Worm (Caenorhabditis elegans) whole organism, young adult: ENCODE measurements around the gene szy-20.

Source experiments
- B0035.1 ChIP-seq: sonication (generic microtip); optimal IDR thresholded peaks from 2 replicates; lab custom pipeline; 2016; ENCODE audit warnings: missing genetic modification characterization, mild to moderate bottlenecking, missing compliant biosample characterization, missing genotype, missing genetic modification reagents
- B0261.1 ChIP-seq: sonication (generic microtip); optimal IDR thresholded peaks from 2 replicates; lab custom pipeline; 2016; ENCODE audit warnings: mild to moderate bottlenecking, missing genetic modification characterization, moderate library complexity, missing compliant biosample characterization
- C06A6.2 ChIP-seq: fragments of 200-800 bp; sonication (Bioruptor generic); conservative IDR thresholded peaks from 2 replicates; pipeline ENCODE4 v1.3.6; 2022; ENCODE audit warnings: missing genetic modification characterization, missing compliant biosample characterization
- D2030.7 ChIP-seq: fragments of 200-800 bp; sonication (Bioruptor generic); IDR thresholded peaks from 2 replicates; pipeline ENCODE4 v1.3.6; 2022; ENCODE audit warnings: missing genetic modification reagents, missing genetic modification characterization, missing compliant biosample characterization
- F23B12.7 ChIP-seq: sonication (generic microtip); optimal IDR thresholded peaks from 2 replicates; lab custom pipeline; 2017; ENCODE audit warnings: missing genetic modification characterization, mild to moderate bottlenecking, missing compliant biosample characterization, antibody characterized with exemption, moderate library complexity; ENCODE audit not compliant: insufficient read depth
- F37B4.10 ChIP-seq: fragments of 200-800 bp; sonication (Bioruptor generic); IDR thresholded peaks from 2 replicates; pipeline ENCODE4 v1.3.6; 2022; ENCODE audit warnings: missing genetic modification characterization, missing compliant biosample characterization
- T26A5.8 ChIP-seq: sonication (generic microtip); optimal IDR thresholded peaks from 2 replicates; lab custom pipeline; 2016; ENCODE audit warnings: missing genetic modification characterization, missing compliant biosample characterization
- Y53F4B.3 ChIP-seq: fragments of 200-800 bp; sonication (Bioruptor generic); IDR thresholded peaks from 2 replicates; pipeline ENCODE4 v1.3.6; 2022; ENCODE audit warnings: missing genetic modification reagents, missing genetic modification characterization, missing compliant biosample characterization
- Y79H2A.3 ChIP-seq: fragments of 200-800 bp; sonication (Bioruptor generic); conservative IDR thresholded peaks from 2 replicates; pipeline ENCODE4 v1.3.6; 2022; ENCODE audit warnings: missing genetic modification reagents, missing genetic modification characterization, missing compliant biosample characterization
- ZK185.1 ChIP-seq: sonication (generic microtip); optimal IDR thresholded peaks from 2 replicates; lab custom pipeline; 2016; ENCODE audit warnings: mild to moderate bottlenecking, missing genetic modification characterization, missing compliant biosample characterization; ENCODE audit not compliant: poor library complexity, severe bottlenecking
- ama-1 ChIP-seq, 3 experiments: fragments of 150-350 bp in 1 of 3; sonication (generic microtip) in 2 of 3; optimal IDR thresholded peaks; 2 replicates each; lab custom pipeline; 2014 to 2018; ENCODE audit warnings: missing biosample characterization in 2 of 3, missing genetic modification characterization in 2 of 3, missing genetic modification reagents in 2 of 3
- aptf-2 ChIP-seq: fragments of 200-800 bp; sonication (Bioruptor generic); conservative IDR thresholded peaks from 2 replicates; pipeline ENCODE4 v1.3.6; 2022; ENCODE audit warnings: missing genetic modification reagents, missing genetic modification characterization, missing compliant biosample characterization
- aptf-3 ChIP-seq: fragments of 200-800 bp; sonication (Bioruptor generic); IDR thresholded peaks from 2 replicates; pipeline ENCODE4 v1.3.6; 2022; ENCODE audit warnings: missing genetic modification characterization, missing compliant biosample characterization
- atf-7 ChIP-seq: sonication (generic microtip); optimal IDR thresholded peaks from 2 replicates; lab custom pipeline; 2017; ENCODE audit warnings: mild to moderate bottlenecking, missing genetic modification characterization, missing compliant biosample characterization
- attf-5 ChIP-seq: fragments of 200-800 bp; sonication (Bioruptor generic); optimal IDR thresholded peaks from 2 replicates; lab custom pipeline; 2018; ENCODE audit warnings: mild to moderate bottlenecking, missing genetic modification characterization, missing compliant biosample characterization
- attf-6 ChIP-seq: fragments of 200-800 bp; sonication (Bioruptor generic); IDR thresholded peaks from 2 replicates; pipeline ENCODE4 v1.3.6; 2022; ENCODE audit warnings: missing genetic modification reagents, missing genetic modification characterization, missing compliant biosample characterization
- bed-2 ChIP-seq: fragments of 200-800 bp; sonication (Bioruptor generic); IDR thresholded peaks from 2 replicates; pipeline ENCODE4 v1.3.6; 2022; ENCODE audit warnings: missing genetic modification reagents, missing genetic modification characterization, missing compliant biosample characterization
- ccch-3 ChIP-seq: fragments of 200-800 bp; sonication (Bioruptor generic); optimal IDR thresholded peaks from 2 replicates; lab custom pipeline; 2018; ENCODE audit warnings: mild to moderate bottlenecking, missing genetic modification characterization, missing compliant biosample characterization
- ceh-58 ChIP-seq: fragments of 200-800 bp; sonication (Bioruptor generic); IDR thresholded peaks from 2 replicates; pipeline ENCODE4 v1.3.6; 2022; ENCODE audit warnings: missing genetic modification characterization, missing compliant biosample characterization
- ceh-91 ChIP-seq: fragments of 200-800 bp; sonication (Bioruptor generic); IDR thresholded peaks from 2 replicates; pipeline ENCODE4 v1.3.6; 2022; ENCODE audit warnings: missing genetic modification reagents, missing genetic modification characterization, missing compliant biosample characterization
- dox-1 ChIP-seq: fragments of 200-800 bp; sonication (Bioruptor generic); IDR thresholded peaks from 2 replicates; pipeline ENCODE4 v1.3.6; 2022; ENCODE audit warnings: missing genetic modification reagents, missing genetic modification characterization, missing compliant biosample characterization
- egl-18 ChIP-seq: fragments of 200-800 bp; sonication (Bioruptor generic); IDR thresholded peaks from 2 replicates; pipeline ENCODE4 v1.3.6; 2022; ENCODE audit warnings: missing genetic modification reagents, missing genetic modification characterization, missing compliant biosample characterization
- ekl-4 ChIP-seq: fragments of 200-800 bp; sonication (Bioruptor generic); IDR thresholded peaks from 2 replicates; pipeline ENCODE4 v1.3.6; 2022; ENCODE audit warnings: missing genetic modification reagents, missing genetic modification characterization, missing compliant biosample characterization
- gei-17 ChIP-seq: fragments of 200-800 bp; sonication (Bioruptor generic); optimal IDR thresholded peaks from 2 replicates; lab custom pipeline; 2018; ENCODE audit warnings: mild to moderate bottlenecking, missing genetic modification characterization, missing compliant biosample characterization
- hmg-1.2 ChIP-seq: fragments of 200-800 bp; sonication (Bioruptor generic); IDR thresholded peaks from 2 replicates; pipeline ENCODE4 v1.3.6; 2022; ENCODE audit warnings: missing genetic modification reagents, missing genetic modification characterization, missing compliant biosample characterization
- hmg-20 ChIP-seq: fragments of 200-800 bp; sonication (Bioruptor generic); IDR thresholded peaks from 2 replicates; pipeline ENCODE4 v1.3.6; 2022; ENCODE audit warnings: missing genetic modification reagents, missing genetic modification characterization, missing compliant biosample characterization
- hrde-1 ChIP-seq: sonication (generic microtip); optimal IDR thresholded peaks from 2 replicates; lab custom pipeline; 2016; ENCODE audit warnings: missing genetic modification characterization, mild to moderate bottlenecking, missing compliant biosample characterization, moderate library complexity, missing genotype, missing genetic modification reagents, borderline replicate concordance
- lin-26 ChIP-seq: fragments of 200-800 bp; sonication (Bioruptor generic); IDR thresholded peaks from 2 replicates; pipeline ENCODE4 v1.3.6; 2022; ENCODE audit warnings: missing genetic modification reagents, missing genetic modification characterization, missing compliant biosample characterization
- lin-35 ChIP-seq, 3 experiments: fragments of 150-350 bp in 2 of 3; sonication (generic microtip) in 1 of 3; optimal IDR thresholded peaks; 2 replicates each; lab custom pipeline; 2014 to 2018; ENCODE audit warnings: missing biosample characterization in 3 of 3, missing genetic modification characterization in 3 of 3, missing genetic modification reagents in 3 of 3
- lin-40 ChIP-seq: sonication (generic microtip); optimal IDR thresholded peaks from 2 replicates; lab custom pipeline; 2016; ENCODE audit warnings: missing genetic modification characterization, mild to moderate bottlenecking, missing compliant biosample characterization, missing genotype, missing genetic modification reagents
- madf-3 ChIP-seq: fragments of 200-800 bp; sonication (Bioruptor generic); IDR thresholded peaks from 2 replicates; pipeline ENCODE4 v1.3.6; 2022; ENCODE audit warnings: missing genetic modification reagents, missing genetic modification characterization, missing compliant biosample characterization
- madf-8 ChIP-seq: fragments of 200-800 bp; sonication (Bioruptor generic); conservative IDR thresholded peaks from 2 replicates; pipeline ENCODE4 v1.3.6; 2022; ENCODE audit warnings: missing genetic modification reagents, missing genetic modification characterization, missing compliant biosample characterization
- mel-28 ChIP-seq: sonication (generic microtip); optimal IDR thresholded peaks from 2 replicates; lab custom pipeline; 2016; ENCODE audit warnings: borderline replicate concordance, mild to moderate bottlenecking, missing genetic modification characterization, missing compliant biosample characterization
- nfya-1 ChIP-seq: sonication (generic microtip); optimal IDR thresholded peaks from 2 replicates; lab custom pipeline; 2017; ENCODE audit warnings: antibody characterized with exemption, missing compliant biosample characterization, missing genetic modification characterization, borderline replicate concordance; ENCODE audit not compliant: insufficient read depth
- nhr-120 ChIP-seq: fragments of 200-800 bp; sonication (Bioruptor generic); IDR thresholded peaks from 2 replicates; pipeline ENCODE4 v1.3.6; 2022; ENCODE audit warnings: missing genetic modification characterization, missing compliant biosample characterization
- nhr-179 ChIP-seq: sonication (generic microtip); optimal IDR thresholded peaks from 2 replicates; lab custom pipeline; 2016; ENCODE audit warnings: mild to moderate bottlenecking, missing genetic modification characterization, missing compliant biosample characterization
- nhr-90 ChIP-seq: sonication (generic microtip); optimal IDR thresholded peaks from 2 replicates; lab custom pipeline; 2016; ENCODE audit warnings: missing genotype, mild to moderate bottlenecking, missing genetic modification characterization, missing compliant biosample characterization
- rcor-1 ChIP-seq: fragments of 200-800 bp; sonication (Bioruptor generic); IDR thresholded peaks from 2 replicates; pipeline ENCODE4 v1.3.6; 2022; ENCODE audit warnings: missing genetic modification reagents, missing genetic modification characterization, missing compliant biosample characterization
- repo-1 ChIP-seq: sonication (generic microtip); optimal IDR thresholded peaks from 2 replicates; lab custom pipeline; 2017; ENCODE audit warnings: mild to moderate bottlenecking, missing genetic modification characterization, missing compliant biosample characterization
- snpc-1.3 ChIP-seq: sonication (generic microtip); optimal IDR thresholded peaks from 2 replicates; lab custom pipeline; 2017; ENCODE audit warnings: missing genetic modification characterization, mild to moderate bottlenecking, missing compliant biosample characterization, antibody characterized with exemption, moderate library complexity, missing genotype, missing genetic modification reagents; ENCODE audit not compliant: insufficient read depth
- sptf-2 ChIP-seq: fragments of 200-800 bp; sonication (Bioruptor generic); optimal IDR thresholded peaks from 2 replicates; lab custom pipeline; 2018; ENCODE audit warnings: mild to moderate bottlenecking, missing genetic modification characterization, missing compliant biosample characterization
- tlf-1 ChIP-seq: fragments of 200-800 bp; sonication (Bioruptor generic); optimal IDR thresholded peaks from 2 replicates; lab custom pipeline; 2018; ENCODE audit warnings: mild to moderate bottlenecking, missing genetic modification characterization, missing compliant biosample characterization
- unc-130 ChIP-seq: sonication (generic microtip); optimal IDR thresholded peaks from 2 replicates; lab custom pipeline; 2016; ENCODE audit warnings: missing genetic modification reagents, missing genetic modification characterization, missing compliant biosample characterization
- unc-62 ChIP-seq: fragments of 150-350 bp; optimal IDR thresholded peaks from 2 replicates; lab custom pipeline; 2014; ENCODE audit warnings: missing biosample characterization, missing genetic modification reagents, missing genetic modification characterization
- xnd-1 ChIP-seq: sonication (generic microtip); optimal IDR thresholded peaks from 2 replicates; lab custom pipeline; 2016; ENCODE audit warnings: missing genotype, missing genetic modification reagents, missing genetic modification characterization, missing compliant biosample characterization
- ztf-28 ChIP-seq: fragments of 200-800 bp; sonication (Bioruptor generic); IDR thresholded peaks from 2 replicates; pipeline ENCODE4 v1.3.6; 2022; ENCODE audit warnings: missing genetic modification reagents, missing genetic modification characterization, missing compliant biosample characterization

The szy-20 gene

ce11 chrII:8933693-8934432, 35.3 kb downstream of the szy-20 start, which contains the start of gene T21B10.3 (continued):
- TF ChIP-seq lin-35 (GFP tag; optimal IDR thresholded peaks at IDR 0.05; lab: Kevin White, UChicago): peak in 2 of 3 experiments; percentile 53 to 89
- TF ChIP-seq ama-1 (optimal IDR thresholded peaks at IDR 0.05; lab: Kevin White, UChicago): peak; percentile 84
- peak; percentile 55 to 83 for TF ChIP-seq ama-1 (GFP tag; optimal IDR thresholded peaks at IDR 0.05; lab: Kevin White, UChicago)
- peak; percentile 95 for TF ChIP-seq Y79H2A.3 (GFP tag; lab: Robert Waterston, UW)
- TF ChIP-seq rcor-1 (GFP tag; lab: Robert Waterston, UW): peak; percentile 94
- peak; percentile 97 for TF ChIP-seq ceh-91 (GFP tag; lab: Robert Waterston, UW)
- TF ChIP-seq gei-17 (GFP tag; lab: Kevin White, UChicago): peak; percentile 31
- TF ChIP-seq mel-28 (tag; lab: Kevin White, UChicago): no peak
- no peak for TF ChIP-seq unc-62 (GFP tag; lab: Kevin White, UChicago)
- no peak for TF ChIP-seq ccch-3 (GFP tag; lab: Kevin White, UChicago)
- TF ChIP-seq hmg-1.2 (GFP tag; lab: Robert Waterston, UW): peak; percentile 75
- TF ChIP-seq lin-40 (tag; lab: Kevin White, UChicago): peak; percentile 36
- TF ChIP-seq ztf-28 (GFP tag; lab: Robert Waterston, UW): peak; percentile 94
- TF ChIP-seq lin-26: peak; percentile 75
- TF ChIP-seq ceh-58 (GFP tag; lab: Robert Waterston, UW): 0 out of 2 replicates have a peak, but pooled peaks have one; percentile 35
- peak; percentile 95 for TF ChIP-seq unc-130 (GFP tag; lab: Kevin White, UChicago)
- TF ChIP-seq madf-8 (GFP tag; lab: Robert Waterston, UW): peak; percentile 98
- peak; percentile 45; the same call in 1 of the 2 replicates for TF ChIP-seq aptf-2 (GFP tag; lab: Robert Waterston, UW)
- peak; percentile 97 for TF ChIP-seq D2030.7 (GFP tag; lab: Robert Waterston, UW)
- peak; percentile 86 for TF ChIP-seq repo-1 (tag; lab: Kevin White, UChicago)
- no peak for TF ChIP-seq nhr-90 (tag; lab: Kevin White, UChicago)
- peak; percentile 86 for TF ChIP-seq ekl-4 (GFP tag; lab: Robert Waterston, UW)
- TF ChIP-seq B0261.1: no peak
- TF ChIP-seq bed-2 (GFP tag; lab: Robert Waterston, UW): peak; percentile 24; the same call in 1 of the 2 replicates
- peak; percentile 24 for TF ChIP-seq attf-5 (GFP tag; lab: Kevin White, UChicago)
- peak; percentile 87 for TF ChIP-seq attf-6 (GFP tag; lab: Robert Waterston, UW)
- peak; percentile 53 for TF ChIP-seq B0035.1 (tag; lab: Kevin White, UChicago)
- no peak for TF ChIP-seq F37B4.10 (GFP tag; lab: Robert Waterston, UW)
- TF ChIP-seq dox-1: peak; percentile 97
- TF ChIP-seq C06A6.2 (GFP tag; lab: Robert Waterston, UW): 0 out of 2 replicates have a peak, but pooled peaks have one; percentile 39
- no peak for TF ChIP-seq nfya-1 (tag; lab: Kevin White, UChicago)
- TF ChIP-seq F23B12.7 (tag; lab: Kevin White, UChicago): peak; percentile 80
- TF ChIP-seq madf-3 (GFP tag; lab: Robert Waterston, UW): peak; percentile 93
- 0 out of 2 replicates have a peak, but pooled peaks have one; percentile 67 for TF ChIP-seq egl-18 (GFP tag; lab: Robert Waterston, UW)
- peak; percentile 90 for TF ChIP-seq snpc-1.3 (tag; lab: Kevin White, UChicago)
- TF ChIP-seq atf-7: peak; percentile 42
- no peak for TF ChIP-seq sptf-2 (GFP tag; lab: Kevin White, UChicago)
- no peak for TF ChIP-seq aptf-3 (GFP tag; lab: Robert Waterston, UW)
- TF ChIP-seq ZK185.1 (tag; lab: Kevin White, UChicago): peak; percentile 33
- TF ChIP-seq hrde-1: peak; percentile 79
- peak; percentile 98 for TF ChIP-seq xnd-1 (tag; lab: Kevin White, UChicago)
- no peak for TF ChIP-seq nhr-120 (GFP tag; lab: Robert Waterston, UW)
- TF ChIP-seq tlf-1 (GFP tag; lab: Kevin White, UChicago): peak; percentile 94
- TF ChIP-seq nhr-179 (tag; lab: Kevin White, UChicago): no peak
- TF ChIP-seq hmg-20: 0 out of 2 replicates have a peak, but pooled peaks have one; percentile 31
- peak; percentile 44; the same call in 1 of the 2 replicates for TF ChIP-seq Y53F4B.3 (GFP tag; lab: Robert Waterston, UW)
- no peak for TF ChIP-seq T26A5.8
